Fruit fly (Drosophila melanogaster): ENCODE results near the gene CG1529.

Gene CG1529

dm6 chrX:21053849-21054581, 22.3 kb upstream of the CG1529 start, which contains the start of the genes Stt3A and bves (continued):
- TF ChIP-seq Hmr (GFP tag; optimal IDR thresholded peaks at IDR 0.05) (peak; percentile 99), Jarid2 (GFP tag; optimal IDR thresholded peaks at IDR 0.05) (peak; percentile 90), Poxn (GFP tag; IDR thresholded peaks at IDR 0.05) (peak; percentile 86), Gsc (GFP tag; IDR thresholded peaks at IDR 0.05) (peak; percentile 90), p53 (GFP tag; optimal IDR thresholded peaks at IDR 0.05) (peak; percentile 96), CG12769 (tag; optimal IDR thresholded peaks at IDR 0.05) (peak; percentile 97), CG2202 (tag; optimal IDR thresholded peaks at IDR 0.05) (peak; percentile 98), wek (GFP tag; optimal IDR thresholded peaks at IDR 0.05) (peak; percentile 95), Ets65A (GFP tag) (peak; percentile 100), amos (GFP tag; IDR thresholded peaks at IDR 0.05; ENCODE audit: partially characterized antibody) (peak; percentile 51; the same call in 1 of the 2 replicates), pfk (GFP tag; optimal IDR thresholded peaks at IDR 0.05) (peak; percentile 65), zfh2 (GFP tag; optimal IDR thresholded peaks at IDR 0.05) (peak; percentile 97), psq (GFP tag; optimal IDR thresholded peaks at IDR 0.05) (peak; percentile 94), onecut (GFP tag; IDR thresholded peaks at IDR 0.05) (peak; percentile 97), CG18599 (GFP tag; optimal IDR thresholded peaks at IDR 0.05) (peak; percentile 99), trem (tag; optimal IDR thresholded peaks at IDR 0.05) (peak; percentile 96), esg (GFP tag; conservative IDR thresholded peaks at IDR 0.05) (peak; percentile 96), Doc2 (GFP tag; IDR thresholded peaks at IDR 0.05) (peak; percentile 87), Neu2 (GFP tag; optimal IDR thresholded peaks at IDR 0.05; ENCODE audit: borderline replicate concordance) (peak; percentile 92), Mes4 (GFP tag; optimal IDR thresholded peaks at IDR 0.05) (peak; percentile 98), CG13775 (GFP tag; optimal IDR thresholded peaks at IDR 0.05) (peak; percentile 97), CG17385 (GFP tag; optimal IDR thresholded peaks at IDR 0.05) (peak; percentile 97), br (optimal IDR thresholded peaks at IDR 0.05) (no peak), CG8281 (tag; optimal IDR thresholded peaks at IDR 0.05) (peak; percentile 90), nerfin-1 (tag; optimal IDR thresholded peaks at IDR 0.05) (peak; percentile 97), en (GFP tag; optimal IDR thresholded peaks at IDR 0.05) (peak; percentile 98), pan (optimal IDR thresholded peaks at IDR 0.05) (no peak), pan (GFP tag; optimal IDR thresholded peaks at IDR 0.05 in 1 of 2, IDR thresholded peaks at IDR 0.05 in 1 of 2) (peak in 1 of 2 experiments; percentile 97), CkIIα-i1 (GFP tag; IDR thresholded peaks at IDR 0.05) (peak; percentile 78), CG2712 (tag; optimal IDR thresholded peaks at IDR 0.05) (peak; percentile 99), Blimp-1 (GFP tag; optimal IDR thresholded peaks at IDR 0.05) (peak; percentile 98), CG4424 (GFP tag; optimal IDR thresholded peaks at IDR 0.05) (peak; percentile 98), aop (GFP tag; IDR thresholded peaks at IDR 0.05) (no peak), CG13296 (GFP tag; optimal IDR thresholded peaks at IDR 0.05) (peak; percentile 98), Atf3 (GFP tag; optimal IDR thresholded peaks at IDR 0.05) (peak; percentile 97), CG17568 (GFP tag; optimal IDR thresholded peaks at IDR 0.05) (peak; percentile 99), Nf-YB (GFP tag; optimal IDR thresholded peaks at IDR 0.05) (peak; percentile 90), CG13894 (tag; optimal IDR thresholded peaks at IDR 0.05) (peak; percentile 96), hb (GFP tag; IDR thresholded peaks at IDR 0.05; ENCODE audit: partially characterized antibody) (peak; percentile 68; the same call in 2 of the 3 replicates), emc (GFP tag; optimal IDR thresholded peaks at IDR 0.05) (peak; percentile 95), CG1647 (GFP tag; optimal IDR thresholded peaks at IDR 0.05) (peak; percentile 97), Gug (GFP tag; IDR thresholded peaks at IDR 0.05) (peak; percentile 94), CG7271 (tag; optimal IDR thresholded peaks at IDR 0.05) (peak; percentile 94), jing (GFP tag; optimal IDR thresholded peaks at IDR 0.05) (peak; percentile 96), croc (GFP tag; conservative IDR thresholded peaks at IDR 0.05) (peak; percentile 94), Lpt (GFP tag; optimal IDR thresholded peaks at IDR 0.05) (no peak), CG8359 (GFP tag; optimal IDR thresholded peaks at IDR 0.05; ENCODE audit: borderline replicate concordance) (peak; percentile 94), toy (GFP tag; IDR thresholded peaks at IDR 0.05) (peak; percentile 91), Mad (GFP tag; optimal IDR thresholded peaks at IDR 0.05) (peak; percentile 99)

Data from whole organism, embryonic.